Fruit fly (Drosophila melanogaster): ENCODE results near the gene Alp12.

dm6 chr2L:19440285-19440684, 16.4 kb downstream of the Alp12 start:
- no peak for TF ChIP-seq Hr96 (GFP tag; optimal IDR thresholded peaks at IDR 0.05)
- no peak for TF ChIP-seq CG7045 (GFP tag; optimal IDR thresholded peaks at IDR 0.05)
- TF ChIP-seq CG5204 (GFP tag; optimal IDR thresholded peaks at IDR 0.05), result no peak
- no peak for TF ChIP-seq toe (GFP tag; optimal IDR thresholded peaks at IDR 0.05)
- TF ChIP-seq cic (GFP tag; optimal IDR thresholded peaks at IDR 0.05), result no peak
- TF ChIP-seq CG14711 (tag; optimal IDR thresholded peaks at IDR 0.05), result no peak
- no peak for TF ChIP-seq ovo (GFP tag; optimal IDR thresholded peaks at IDR 0.05)
- TF ChIP-seq cnc (optimal IDR thresholded peaks at IDR 0.05), result no peak
- TF ChIP-seq Crg-1 (GFP tag; optimal IDR thresholded peaks at IDR 0.05), result no peak

All from whole organism, adult.